Fruit fly (Drosophila melanogaster) whole organism, wandering third instar larva: Measurements from ENCODE around the gene Nup107.

ENCODE experiments used
- Hnf4 ChIP-seq: fragments of 200-800 bp; sonication (Bioruptor generic); optimal IDR thresholded peaks from 2 replicates; lab custom pipeline; 2016; ENCODE audit warnings: missing biosample characterization, mild to moderate bottlenecking, missing genetic modification characterization
- Hr78 ChIP-seq: fragments of >200 bp; optimal IDR thresholded peaks from 2 replicates; lab custom pipeline; 2017; ENCODE audit warnings: missing biosample characterization, missing genetic modification characterization
- Mio ChIP-seq: sonication (Bioruptor generic); optimal IDR thresholded peaks from 2 replicates; lab custom pipeline; 2016; ENCODE audit warnings: missing biosample characterization, missing genetic modification characterization
- OdsH ChIP-seq: fragments of 200-800 bp; sonication (Bioruptor generic); optimal IDR thresholded peaks from 2 replicates; lab custom pipeline; 2016; ENCODE audit warnings: missing biosample characterization, mild to moderate bottlenecking, missing genetic modification characterization
- foxo ChIP-seq, 2 experiments: fragments of 200-800 bp; sonication (Bioruptor generic); optimal IDR thresholded peaks; 2 replicates in 1 of 2; 3 replicates in 1 of 2; lab custom pipeline; 2016 to 2017; ENCODE audit warnings: missing biosample characterization in 2 of 2, missing genetic modification characterization in 2 of 2
- pan ChIP-seq: fragments of >200 bp; optimal IDR thresholded peaks from 2 replicates; lab custom pipeline; 2017
- sv ChIP-seq: fragments of 200-800 bp; sonication (Bioruptor generic); optimal IDR thresholded peaks from 3 replicates; lab custom pipeline; 2016; ENCODE audit warnings: missing biosample characterization, missing genetic modification characterization
- tai ChIP-seq: sonication (Bioruptor generic); optimal IDR thresholded peaks from 2 replicates; lab custom pipeline; 2016; ENCODE audit warnings: missing biosample characterization, missing genetic modification characterization

- TF ChIP-seq sv (GFP tag; lab: Kevin White, UChicago) (no peak), pan (lab: Kevin White, UChicago) (no peak), Hr78 (GFP tag; lab: Kevin White, UChicago) (no peak), tai (GFP tag; lab: Kevin White, UChicago) (no peak), OdsH (no peak), Mio (GFP tag; lab: Kevin White, UChicago) (no peak), Hnf4 (GFP tag; lab: Kevin White, UChicago) (no peak), foxo (GFP tag; optimal IDR thresholded peaks at IDR 0.05; lab: Kevin White, UChicago) (no peak)
Observed at dm6 chr2L:10708089-10708488, 27.8 kb downstream of the Nup107 start.
